Worm (Caenorhabditis elegans) whole organism, L1 larva: ENCODE results near the gene nhr-203.

Experiments
- F16B12.6 ChIP-seq: fragments of 150-350 bp; optimal IDR thresholded peaks from 2 replicates; lab custom pipeline; 2014; ENCODE audit warnings: missing biosample characterization, missing genetic modification characterization
- Y116A8C.19 ChIP-seq: sonication (generic microtip); optimal IDR thresholded peaks from 2 replicates; lab custom pipeline; 2016; ENCODE audit warnings: missing compliant biosample characterization, missing genetic modification characterization, borderline replicate concordance
- blmp-1 ChIP-seq: fragments of 150-350 bp; optimal IDR thresholded peaks from 2 replicates; lab custom pipeline; 2014; ENCODE audit warnings: missing biosample characterization, missing genetic modification characterization
- ceh-63 ChIP-seq: fragments of 200-800 bp; sonication (Bioruptor generic); optimal IDR thresholded peaks from 2 replicates; lab custom pipeline; 2018; ENCODE audit warnings: mild to moderate bottlenecking, missing genetic modification characterization, missing compliant biosample characterization
- ceh-82 ChIP-seq, 3 experiments: fragments of 150-350 bp in 1 of 3; sonication (generic microtip) in 2 of 3; optimal IDR thresholded peaks; 2 replicates each; lab custom pipeline; 2014 to 2017; ENCODE audit warnings: missing biosample characterization in 3 of 3, missing genetic modification characterization in 3 of 3
- ceh-88 ChIP-seq: fragments of 200-800 bp; sonication (Bioruptor generic); IDR thresholded peaks from 2 replicates; pipeline ENCODE4 v1.3.6; 2022; ENCODE audit warnings: missing genetic modification characterization, missing compliant biosample characterization
- ceh-90 ChIP-seq: sonication (generic microtip); optimal IDR thresholded peaks from 2 replicates; lab custom pipeline; 2016; ENCODE audit warnings: missing genetic modification characterization, missing compliant biosample characterization
- dsc-1 ChIP-seq: sonication (generic microtip); optimal IDR thresholded peaks from 2 replicates; lab custom pipeline; 2016; ENCODE audit warnings: mild to moderate bottlenecking, missing genetic modification characterization, missing compliant biosample characterization
- efl-1 ChIP-seq, 4 experiments: fragments of 150-350 bp; optimal IDR thresholded peaks in 3 of 4; peaks in 1 of 4; 1 replicate in 1 of 4; 2 replicates in 3 of 4; lab custom pipeline; 2014; ENCODE audit warnings: missing biosample characterization in 2 of 4, missing genetic modification characterization in 2 of 4, missing genetic modification reagents in 2 of 4
- fkh-4 ChIP-seq: sonication (generic microtip); optimal IDR thresholded peaks from 2 replicates; lab custom pipeline; 2016; ENCODE audit warnings: missing compliant biosample characterization, missing genetic modification characterization, borderline replicate concordance
- fkh-8 ChIP-seq: sonication (generic microtip); optimal IDR thresholded peaks from 2 replicates; lab custom pipeline; 2016; ENCODE audit warnings: mild to moderate bottlenecking, missing genetic modification characterization, missing compliant biosample characterization
- hlh-17 ChIP-seq: fragments of 200-800 bp; sonication (Bioruptor generic); optimal IDR thresholded peaks from 2 replicates; lab custom pipeline; 2018; ENCODE audit warnings: missing genetic modification characterization, mild to moderate bottlenecking, missing compliant biosample characterization, moderate library complexity, borderline replicate concordance
- lin-13 ChIP-seq: fragments of 150-350 bp; optimal IDR thresholded peaks from 2 replicates; lab custom pipeline; 2014; ENCODE audit warnings: missing biosample characterization, missing genetic modification reagents, missing genetic modification characterization
- lin-14 ChIP-seq: fragments of 200-800 bp; sonication (Bioruptor generic); optimal IDR thresholded peaks from 2 replicates; lab custom pipeline; 2018; ENCODE audit warnings: mild to moderate bottlenecking, missing genetic modification characterization, moderate library complexity, missing compliant biosample characterization
- lin-15B ChIP-seq: fragments of 150-350 bp; sonication (generic microtip); optimal IDR thresholded peaks from 3 replicates; lab custom pipeline; 2014; ENCODE audit warnings: missing biosample characterization, missing genetic modification characterization
- lin-39 ChIP-seq: fragments of 150-350 bp; optimal IDR thresholded peaks from 2 replicates; lab custom pipeline; 2014; ENCODE audit warnings: missing biosample characterization, missing genetic modification reagents, missing genetic modification characterization
- lir-3 ChIP-seq: sonication (generic microtip); optimal IDR thresholded peaks from 2 replicates; lab custom pipeline; 2016; ENCODE audit warnings: mild to moderate bottlenecking, missing genetic modification characterization, moderate library complexity, missing compliant biosample characterization; ENCODE audit not compliant: poor library complexity
- lsy-2 ChIP-seq, 2 experiments: fragments of 150-350 bp; optimal IDR thresholded peaks; 2 replicates each; lab custom pipeline; 2014; ENCODE audit warnings: missing biosample characterization in 2 of 2, missing genetic modification characterization in 2 of 2
- mdl-1 ChIP-seq, 2 experiments: fragments of 150-350 bp; optimal IDR thresholded peaks; 2 replicates each; lab custom pipeline; 2014 to 2017; ENCODE audit warnings: missing biosample characterization in 2 of 2, missing genetic modification characterization in 2 of 2, inconsistent platforms in 1 of 2
- mep-1 ChIP-seq: fragments of 150-350 bp; optimal IDR thresholded peaks from 2 replicates; lab custom pipeline; 2014; ENCODE audit warnings: missing biosample characterization, missing genetic modification characterization
- nhr-11 ChIP-seq: fragments of 150-350 bp; optimal IDR thresholded peaks from 2 replicates; lab custom pipeline; 2014; ENCODE audit warnings: missing biosample characterization, missing genetic modification characterization
- nhr-20 ChIP-seq: sonication (generic microtip); optimal IDR thresholded peaks from 2 replicates; lab custom pipeline; 2016; ENCODE audit warnings: mild to moderate bottlenecking, missing genetic modification characterization, missing compliant biosample characterization
- nhr-237 ChIP-seq: fragments of 150-350 bp; optimal IDR thresholded peaks from 2 replicates; lab custom pipeline; 2014; ENCODE audit warnings: missing biosample characterization, missing genetic modification characterization
- nhr-47 ChIP-seq: sonication (generic microtip); optimal IDR thresholded peaks from 2 replicates; lab custom pipeline; 2016; ENCODE audit warnings: mild to moderate bottlenecking, missing genetic modification characterization, moderate library complexity, missing compliant biosample characterization
- nhr-76 ChIP-seq: sonication (generic microtip); optimal IDR thresholded peaks from 2 replicates; lab custom pipeline; 2017; ENCODE audit warnings: missing biosample characterization, missing genetic modification characterization
- nhr-77 ChIP-seq: fragments of 150-350 bp; optimal IDR thresholded peaks from 2 replicates; lab custom pipeline; 2014; ENCODE audit warnings: missing biosample characterization, missing genetic modification characterization
- pag-3 ChIP-seq: sonication (generic microtip); optimal IDR thresholded peaks from 2 replicates; lab custom pipeline; 2017; ENCODE audit warnings: missing genetic modification characterization, mild to moderate bottlenecking, missing compliant biosample characterization, antibody characterized with exemption, borderline replicate concordance; ENCODE audit not compliant: insufficient read depth
- pax-3 ChIP-seq: fragments of 200-800 bp; sonication (Bioruptor generic); optimal IDR thresholded peaks from 2 replicates; lab custom pipeline; 2018; ENCODE audit warnings: mild to moderate bottlenecking, missing genetic modification characterization, moderate library complexity, missing compliant biosample characterization
- sup-37 ChIP-seq: fragments of 200-800 bp; sonication (Bioruptor generic); optimal IDR thresholded peaks from 2 replicates; lab custom pipeline; 2018; ENCODE audit warnings: mild to moderate bottlenecking, missing genetic modification characterization, missing compliant biosample characterization
- tbx-2 ChIP-seq: sonication (generic microtip); optimal IDR thresholded peaks from 2 replicates; lab custom pipeline; 2016; ENCODE audit warnings: missing genetic modification characterization, missing compliant biosample characterization
- tlp-1 ChIP-seq: fragments of 150-350 bp; optimal IDR thresholded peaks from 2 replicates; lab custom pipeline; 2014; ENCODE audit warnings: missing biosample characterization, missing genetic modification characterization
- zag-1 ChIP-seq: fragments of 150-350 bp; optimal IDR thresholded peaks from 2 replicates; lab custom pipeline; 2014; ENCODE audit warnings: missing biosample characterization, missing genetic modification characterization
- zip-4 ChIP-seq: fragments of 200-800 bp; sonication (Bioruptor generic); optimal IDR thresholded peaks from 2 replicates; lab custom pipeline; 2018; ENCODE audit warnings: mild to moderate bottlenecking, missing genetic modification characterization, moderate library complexity, missing compliant biosample characterization
- ztf-11 ChIP-seq, 2 experiments: sonication (generic microtip); optimal IDR thresholded peaks; 2 replicates each; lab custom pipeline; 2016 to 2017; ENCODE audit warnings: missing genetic modification characterization in 2 of 2, missing biosample characterization in 1 of 2, missing compliant biosample characterization in 1 of 2

Gene nhr-203

ce11 chrV:432991-433390 lies 26.6 kb upstream of the nhr-203 start:
- TF ChIP-seq ceh-88 = no peak
- no peak for TF ChIP-seq hlh-17
- TF ChIP-seq lsy-2 (tag; optimal IDR thresholded peaks at IDR 0.05; lab: Kevin White, UChicago) = no peak
- no peak for TF ChIP-seq lin-15B (tag; lab: Kevin White, UChicago)
- no peak for TF ChIP-seq nhr-47 (tag; lab: Kevin White, UChicago)
- no peak for TF ChIP-seq sup-37 (GFP tag; lab: Kevin White, UChicago)
- no peak for TF ChIP-seq dsc-1 (tag; lab: Kevin White, UChicago)
- no peak for TF ChIP-seq nhr-77 (tag; lab: Kevin White, UChicago)
- TF ChIP-seq lin-39 (tag; lab: Kevin White, UChicago) = no peak

- TF ChIP-seq lir-3 (tag; lab: Kevin White, UChicago) (no peak), tbx-2 (tag; lab: Kevin White, UChicago) (no peak), efl-1 (optimal IDR thresholded peaks at IDR 0.05; lab: Kevin White, UChicago) (no peak), efl-1 (GFP tag; optimal IDR thresholded peaks at IDR 0.05 in 1 of 2; lab: Kevin White, UChicago) (no peak), blmp-1 (tag; lab: Kevin White, UChicago) (no peak), mdl-1 (tag; optimal IDR thresholded peaks at IDR 0.05; lab: Kevin White, UChicago) (no peak), nhr-20 (tag; lab: Kevin White, UChicago) (no peak), nhr-77 (tag; lab: Kevin White, UChicago) (no peak), ceh-90 (no peak), Y116A8C.19 (no peak), nhr-76 (tag; lab: Kevin White, UChicago) (no peak), zag-1 (tag; lab: Kevin White, UChicago) (no peak), zip-4 (GFP tag; lab: Kevin White, UChicago) (no peak)
- TF ChIP-seq, all 84 proteins: peak for 0
Observed at ce11 chrV:433898-434297, 25.7 kb upstream of the nhr-203 start, which contains the start of gene B0554.2. Gene B0554.2 (plus strand): TSS chrV:434198.

ce11 chrV:438094-438493 lies 21.5 kb upstream of the nhr-203 start, which contains the start of gene B0554.1:
Gene B0554.1 (plus strand): TSS chrV:438394.
- no peak for TF ChIP-seq pax-3 (tag; lab: Kevin White, UChicago)
- no peak for TF ChIP-seq pag-3 (tag; lab: Kevin White, UChicago)
- TF ChIP-seq fkh-8 (tag; lab: Kevin White, UChicago) = no peak
- no peak for TF ChIP-seq mdl-1 (tag; optimal IDR thresholded peaks at IDR 0.05; lab: Kevin White, UChicago)
- TF ChIP-seq ztf-11 (tag; optimal IDR thresholded peaks at IDR 0.05; lab: Kevin White, UChicago) = no peak

- TF ChIP-seq F16B12.6 (tag; lab: Kevin White, UChicago) = no peak
- no peak for TF ChIP-seq efl-1 (optimal IDR thresholded peaks at IDR 0.05; lab: Kevin White, UChicago)
- peak in 1 of 2 experiments; percentile 21 for TF ChIP-seq efl-1 (GFP tag; optimal IDR thresholded peaks at IDR 0.05 in 1 of 2; lab: Kevin White, UChicago)
- TF ChIP-seq, all 84 proteins: peak for 1
Observed at ce11 chrV:439183-439749, 20.3 kb upstream of the nhr-203 start.

DNA sequence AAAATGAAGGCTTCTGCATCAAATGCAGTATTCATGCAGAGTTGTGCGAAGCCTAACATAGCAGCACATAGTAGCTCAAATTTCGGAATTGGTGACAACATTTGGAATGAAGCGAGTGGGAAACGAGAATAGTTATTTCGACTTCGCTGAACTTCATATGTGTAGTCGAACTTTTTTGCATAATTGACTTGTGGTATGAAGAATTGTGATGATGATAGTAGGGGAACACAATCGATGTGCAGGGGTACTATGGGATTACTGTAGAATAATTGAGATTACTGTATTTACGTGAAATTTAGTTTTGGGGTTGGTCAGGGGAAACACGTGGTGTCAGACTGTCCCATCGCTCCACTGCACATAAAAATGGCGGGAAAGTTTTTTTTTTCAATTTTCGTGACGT lies 18.7 kb upstream of the nhr-203 start, which contains the start of gene B0554.7:
Gene B0554.7, minus strand, starts transcription at position 101 of the 400 bp plus-strand sequence.
- no peak for TF ChIP-seq Y116A8C.19
- no peak for TF ChIP-seq ceh-63
- TF ChIP-seq ceh-82 (tag; optimal IDR thresholded peaks at IDR 0.05; lab: Kevin White, UChicago) = no peak
- no peak for TF ChIP-seq nhr-237 (tag; lab: Kevin White, UChicago)
- no peak for TF ChIP-seq fkh-4
- no peak for TF ChIP-seq lin-14 (GFP tag; lab: Kevin White, UChicago)
- no peak for TF ChIP-seq lin-13 (GFP tag; lab: Kevin White, UChicago)
- TF ChIP-seq nhr-11 = no peak
- no peak for TF ChIP-seq mep-1
- TF ChIP-seq tlp-1 (tag; lab: Kevin White, UChicago) = no peak
- TF ChIP-seq, all 84 proteins: peak for 0
